Worm (Caenorhabditis elegans) whole organism, young adult: Measurements from ENCODE around the gene T05H10.1.

Experiments used
- B0035.1 ChIP-seq: sonication (generic microtip); optimal IDR thresholded peaks from 2 replicates; lab custom pipeline; 2016; ENCODE audit warnings: missing genetic modification characterization, mild to moderate bottlenecking, missing compliant biosample characterization, missing genotype, missing genetic modification reagents
- B0261.1 ChIP-seq: sonication (generic microtip); optimal IDR thresholded peaks from 2 replicates; lab custom pipeline; 2016; ENCODE audit warnings: mild to moderate bottlenecking, missing genetic modification characterization, moderate library complexity, missing compliant biosample characterization
- F23B12.7 ChIP-seq: sonication (generic microtip); optimal IDR thresholded peaks from 2 replicates; lab custom pipeline; 2017; ENCODE audit warnings: missing genetic modification characterization, mild to moderate bottlenecking, missing compliant biosample characterization, antibody characterized with exemption, moderate library complexity; ENCODE audit not compliant: insufficient read depth
- F55B11.4 ChIP-seq: sonication (generic microtip); optimal IDR thresholded peaks from 2 replicates; lab custom pipeline; 2016; ENCODE audit warnings: missing compliant biosample characterization, missing genetic modification characterization, borderline replicate concordance; ENCODE audit not compliant: insufficient read depth
- K12H6.12 ChIP-seq: fragments of 200-800 bp; sonication (Bioruptor generic); optimal IDR thresholded peaks from 2 replicates; lab custom pipeline; 2018; ENCODE audit warnings: mild to moderate bottlenecking, missing genetic modification characterization, missing compliant biosample characterization
- Y53G8AR.9 ChIP-seq: fragments of 200-800 bp; sonication (Bioruptor generic); conservative IDR thresholded peaks from 2 replicates; pipeline ENCODE4 v1.3.6; 2022; ENCODE audit warnings: missing genetic modification reagents, missing genetic modification characterization, missing compliant biosample characterization
- Y67H2A.10 ChIP-seq: fragments of 200-800 bp; sonication (Bioruptor generic); conservative IDR thresholded peaks from 2 replicates; pipeline ENCODE4 v1.3.6; 2022; ENCODE audit warnings: missing genetic modification reagents, missing genetic modification characterization, missing compliant biosample characterization
- aptf-2 ChIP-seq: fragments of 200-800 bp; sonication (Bioruptor generic); conservative IDR thresholded peaks from 2 replicates; pipeline ENCODE4 v1.3.6; 2022; ENCODE audit warnings: missing genetic modification reagents, missing genetic modification characterization, missing compliant biosample characterization
- atf-7 ChIP-seq: sonication (generic microtip); optimal IDR thresholded peaks from 2 replicates; lab custom pipeline; 2017; ENCODE audit warnings: mild to moderate bottlenecking, missing genetic modification characterization, missing compliant biosample characterization
- athp-1 ChIP-seq: sonication (generic microtip); optimal IDR thresholded peaks from 2 replicates; lab custom pipeline; 2017; ENCODE audit warnings: mild to moderate bottlenecking, missing genetic modification characterization, missing compliant biosample characterization
- attf-5 ChIP-seq: fragments of 200-800 bp; sonication (Bioruptor generic); optimal IDR thresholded peaks from 2 replicates; lab custom pipeline; 2018; ENCODE audit warnings: mild to moderate bottlenecking, missing genetic modification characterization, missing compliant biosample characterization
- cebp-1 ChIP-seq, 2 experiments: fragments of 200-800 bp in 1 of 2; sonication (Bioruptor generic) in 1 of 2; sonication (generic microtip) in 1 of 2; IDR thresholded peaks in 1 of 2; optimal IDR thresholded peaks in 1 of 2; 2 replicates each; pipeline versions ENCODE4 v1.3.6 to Lab custom; 2017 to 2022; ENCODE audit warnings: missing compliant biosample characterization in 2 of 2, missing genetic modification characterization in 2 of 2, mild to moderate bottlenecking in 1 of 2, missing genetic modification reagents in 1 of 2, moderate library complexity in 1 of 2
- cebp-2 ChIP-seq: fragments of 200-800 bp; sonication (Bioruptor generic); IDR thresholded peaks from 2 replicates; pipeline ENCODE4 v1.3.6; 2022; ENCODE audit warnings: missing genetic modification characterization, missing compliant biosample characterization
- ceh-27 ChIP-seq: fragments of 200-800 bp; sonication (Bioruptor generic); optimal IDR thresholded peaks from 2 replicates; lab custom pipeline; 2018; ENCODE audit warnings: mild to moderate bottlenecking, missing genetic modification characterization, moderate library complexity, missing compliant biosample characterization
- ceh-40 ChIP-seq: fragments of 200-800 bp; sonication (Bioruptor generic); IDR thresholded peaks from 2 replicates; pipeline ENCODE4 v1.3.6; 2022; ENCODE audit warnings: missing genetic modification characterization, missing compliant biosample characterization
- ceh-58 ChIP-seq: fragments of 200-800 bp; sonication (Bioruptor generic); IDR thresholded peaks from 2 replicates; pipeline ENCODE4 v1.3.6; 2022; ENCODE audit warnings: missing genetic modification characterization, missing compliant biosample characterization
- die-1 ChIP-seq: sonication (generic microtip); optimal IDR thresholded peaks from 2 replicates; lab custom pipeline; 2016; ENCODE audit warnings: missing genotype, mild to moderate bottlenecking, missing genetic modification characterization, missing compliant biosample characterization
- dpff-1 ChIP-seq: sonication (generic microtip); optimal IDR thresholded peaks from 2 replicates; lab custom pipeline; 2017; ENCODE audit warnings: mild to moderate bottlenecking, missing genetic modification characterization, missing compliant biosample characterization
- egl-44 ChIP-seq: fragments of 200-800 bp; sonication (Bioruptor generic); IDR thresholded peaks from 2 replicates; pipeline ENCODE4 v1.3.6; 2022; ENCODE audit warnings: missing genetic modification reagents, missing genetic modification characterization, missing compliant biosample characterization
- egrh-3 ChIP-seq: fragments of 200-800 bp; sonication (Bioruptor generic); IDR thresholded peaks from 2 replicates; pipeline ENCODE4 v1.3.6; 2022; ENCODE audit warnings: missing genetic modification reagents, missing genetic modification characterization, missing compliant biosample characterization
- hmg-1.2 ChIP-seq: fragments of 200-800 bp; sonication (Bioruptor generic); IDR thresholded peaks from 2 replicates; pipeline ENCODE4 v1.3.6; 2022; ENCODE audit warnings: missing genetic modification reagents, missing genetic modification characterization, missing compliant biosample characterization
- let-526 ChIP-seq: fragments of 200-800 bp; sonication (Bioruptor generic); IDR thresholded peaks from 2 replicates; pipeline ENCODE4 v1.3.6; 2022; ENCODE audit warnings: missing genetic modification reagents, missing genetic modification characterization, missing compliant biosample characterization
- lin-35 ChIP-seq, 3 experiments: fragments of 150-350 bp in 2 of 3; sonication (generic microtip) in 1 of 3; optimal IDR thresholded peaks; 2 replicates each; lab custom pipeline; 2014 to 2018; ENCODE audit warnings: missing biosample characterization in 3 of 3, missing genetic modification characterization in 3 of 3, missing genetic modification reagents in 3 of 3
- lsy-27 ChIP-seq: sonication (generic microtip); optimal IDR thresholded peaks from 2 replicates; lab custom pipeline; 2017; ENCODE audit warnings: missing genetic modification characterization, mild to moderate bottlenecking, missing compliant biosample characterization, antibody characterized with exemption, missing genotype, borderline replicate concordance; ENCODE audit not compliant: insufficient read depth
- madf-10 ChIP-seq: sonication (generic microtip); optimal IDR thresholded peaks from 2 replicates; lab custom pipeline; 2016; ENCODE audit warnings: mild to moderate bottlenecking, missing genetic modification characterization, missing compliant biosample characterization
- madf-6 ChIP-seq: fragments of 200-800 bp; sonication (Bioruptor generic); IDR thresholded peaks from 2 replicates; pipeline ENCODE4 v1.3.6; 2022; ENCODE audit warnings: missing genetic modification reagents, missing genetic modification characterization, missing compliant biosample characterization
- nhr-80 ChIP-seq: sonication (generic microtip); optimal IDR thresholded peaks from 2 replicates; lab custom pipeline; 2016; ENCODE audit warnings: missing genetic modification characterization, missing compliant biosample characterization
- rpc-1 ChIP-seq, 2 experiments: fragments of 150-350 bp in 1 of 2; sonication (generic microtip) in 1 of 2; optimal IDR thresholded peaks; 2 replicates each; lab custom pipeline; 2014 to 2018; ENCODE audit warnings: missing biosample characterization in 1 of 2, missing genetic modification characterization in 1 of 2, missing genetic modification reagents in 1 of 2, missing genotype in 1 of 2
- sea-2 ChIP-seq: fragments of 200-800 bp; sonication (Bioruptor generic); IDR thresholded peaks from 2 replicates; pipeline ENCODE4 v1.3.6; 2022; ENCODE audit warnings: missing genetic modification characterization, missing compliant biosample characterization
- snpc-4 ChIP-seq, 5 experiments: fragments of 150-350 bp in 1 of 5; sonication (generic microtip) in 4 of 5; optimal IDR thresholded peaks; 2 replicates each; lab custom pipeline; 2014 to 2018; ENCODE audit warnings: missing genetic modification characterization in 5 of 5, missing biosample characterization in 3 of 5, antibody characterized with exemption in 2 of 5, mild to moderate bottlenecking in 2 of 5, missing compliant biosample characterization in 2 of 5, missing genotype in 2 of 5, moderate library complexity in 2 of 5, missing genetic modification reagents in 1 of 5
- somi-1 ChIP-seq: fragments of 200-800 bp; sonication (Bioruptor generic); optimal IDR thresholded peaks from 2 replicates; lab custom pipeline; 2018; ENCODE audit warnings: mild to moderate bottlenecking, missing genetic modification characterization, missing compliant biosample characterization
- tbp1 ChIP-seq: fragments of 200-800 bp; sonication (Bioruptor generic); optimal IDR thresholded peaks from 2 replicates; lab custom pipeline; 2018; ENCODE audit warnings: mild to moderate bottlenecking, missing genetic modification characterization, missing compliant biosample characterization
- tlf-1 ChIP-seq: fragments of 200-800 bp; sonication (Bioruptor generic); optimal IDR thresholded peaks from 2 replicates; lab custom pipeline; 2018; ENCODE audit warnings: mild to moderate bottlenecking, missing genetic modification characterization, missing compliant biosample characterization
- unc-62 ChIP-seq: fragments of 150-350 bp; optimal IDR thresholded peaks from 2 replicates; lab custom pipeline; 2014; ENCODE audit warnings: missing biosample characterization, missing genetic modification reagents, missing genetic modification characterization
- ztf-18 ChIP-seq: sonication (generic microtip); optimal IDR thresholded peaks from 2 replicates; lab custom pipeline; 2016; ENCODE audit warnings: missing genotype, mild to moderate bottlenecking, missing genetic modification characterization, missing compliant biosample characterization
- ztf-28 ChIP-seq: fragments of 200-800 bp; sonication (Bioruptor generic); IDR thresholded peaks from 2 replicates; pipeline ENCODE4 v1.3.6; 2022; ENCODE audit warnings: missing genetic modification reagents, missing genetic modification characterization, missing compliant biosample characterization

T05H10.1 gene

ce11 chrII:8071012-8071625 lies 28.7 kb downstream of the T05H10.1 start:
- no peak for TF ChIP-seq unc-62
- TF ChIP-seq aptf-2 (GFP tag; lab: Robert Waterston, UW): no peak
- no peak for TF ChIP-seq lsy-27 (tag; lab: Kevin White, UChicago)
- no peak for TF ChIP-seq Y67H2A.10 (GFP tag; lab: Robert Waterston, UW)

- peak in 1 of 3 experiments; percentile 13 for TF ChIP-seq lin-35 (GFP tag; optimal IDR thresholded peaks at IDR 0.05; lab: Kevin White, UChicago)
- no peak for TF ChIP-seq die-1 (tag; lab: Kevin White, UChicago)
- TF ChIP-seq snpc-4 (GFP tag; optimal IDR thresholded peaks at IDR 0.05; lab: Kevin White, UChicago): no peak
- TF ChIP-seq snpc-4 (tag; optimal IDR thresholded peaks at IDR 0.05; lab: Kevin White, UChicago): no peak
- peak; percentile 37 for TF ChIP-seq attf-5 (GFP tag; lab: Kevin White, UChicago)
- TF ChIP-seq atf-7 (tag; lab: Kevin White, UChicago): no peak
- TF ChIP-seq athp-1 (tag; lab: Kevin White, UChicago): no peak
- no peak for TF ChIP-seq cebp-1 (GFP tag; IDR thresholded peaks at IDR 0.05; lab: Robert Waterston, UW)
- TF ChIP-seq cebp-1 (tag; optimal IDR thresholded peaks at IDR 0.05; lab: Kevin White, UChicago): peak; percentile 34
- TF ChIP-seq K12H6.12: peak; percentile 15
- no peak for TF ChIP-seq F55B11.4 (tag; lab: Kevin White, UChicago)
- TF ChIP-seq madf-6 (GFP tag; lab: Robert Waterston, UW): no peak
- no peak for TF ChIP-seq ceh-40
- TF ChIP-seq somi-1 (GFP tag; lab: Kevin White, UChicago): peak; percentile 50
- no peak for TF ChIP-seq Y67H2A.10 (GFP tag; lab: Robert Waterston, UW)
- TF ChIP-seq tbp1 (GFP tag; lab: Kevin White, UChicago): no peak
- no peak for TF ChIP-seq egrh-3 (GFP tag; lab: Robert Waterston, UW)
- no peak for TF ChIP-seq ceh-27 (GFP tag; lab: Kevin White, UChicago)
- no peak for TF ChIP-seq hmg-1.2 (GFP tag; lab: Robert Waterston, UW)
Measured at ce11 chrII:8071801-8072544, 29.6 kb downstream of the T05H10.1 start.

ce11 chrII:8073222-8073621 lies 30.8 kb downstream of the T05H10.1 start, which contains the start of gene gpcp-2:
gpcp-2 (minus strand) TSS chrII:8073374.
- TF ChIP-seq attf-5 (GFP tag; lab: Kevin White, UChicago): no peak
- peak; percentile 48 for TF ChIP-seq nhr-80 (tag; lab: Kevin White, UChicago)

ce11 chrII:8074058-8074457 lies 31.7 kb downstream of the T05H10.1 start:
- TF ChIP-seq nhr-80 (tag; lab: Kevin White, UChicago): peak; percentile 17
- peak; percentile 27 for TF ChIP-seq unc-62
- TF ChIP-seq let-526 (GFP tag; lab: Robert Waterston, UW): no peak

- TF ChIP-seq sea-2 (GFP tag; lab: Robert Waterston, UW) (0 out of 2 replicates have a peak, but pooled peaks have one; percentile 58), B0035.1 (peak; percentile 19), dpff-1 (tag; lab: Kevin White, UChicago) (no peak), egl-44 (peak; percentile 71; the same call in 1 of the 2 replicates), F23B12.7 (tag; lab: Kevin White, UChicago) (peak; percentile 76), aptf-2 (GFP tag; lab: Robert Waterston, UW) (peak; percentile 65; the same call in 1 of the 2 replicates), somi-1 (GFP tag; lab: Kevin White, UChicago) (peak; percentile 74), ztf-28 (GFP tag; lab: Robert Waterston, UW) (peak; percentile 73; the same call in 1 of the 2 replicates), tlf-1 (GFP tag; lab: Kevin White, UChicago) (peak; percentile 75), madf-10 (tag; lab: Kevin White, UChicago) (peak; percentile 59), cebp-2 (GFP tag; lab: Robert Waterston, UW) (no peak), Y53G8AR.9 (GFP tag; lab: Robert Waterston, UW) (peak; percentile 71), rpc-1 (optimal IDR thresholded peaks at IDR 0.05; lab: Kevin White, UChicago) (peak; percentile 97), rpc-1 (tag; optimal IDR thresholded peaks at IDR 0.05; lab: Kevin White, UChicago) (peak; percentile 93), B0261.1 (tag; lab: Kevin White, UChicago) (peak; percentile 84), ceh-58 (no peak), ztf-18 (tag; lab: Kevin White, UChicago) (peak; percentile 83)
Measured at ce11 chrII:8075324-8075810, 33.0 kb downstream of the T05H10.1 start, which contains the start of gene K02C4.2. K02C4.2 (plus strand) TSS chrII:8075760.
